Worm (Caenorhabditis elegans) whole organism, young adult: Measurements from ENCODE around the gene glrx-3.

Experiments
- F37B4.10 ChIP-seq: fragments of 200-800 bp; sonication (Bioruptor generic); IDR thresholded peaks from 2 replicates; pipeline ENCODE4 v1.3.6; 2022; ENCODE audit warnings: missing genetic modification characterization, missing compliant biosample characterization
- egrh-3 ChIP-seq: fragments of 200-800 bp; sonication (Bioruptor generic); IDR thresholded peaks from 2 replicates; pipeline ENCODE4 v1.3.6; 2022; ENCODE audit warnings: missing genetic modification reagents, missing genetic modification characterization, missing compliant biosample characterization
- rpc-1 ChIP-seq, 2 experiments: fragments of 150-350 bp in 1 of 2; sonication (generic microtip) in 1 of 2; optimal IDR thresholded peaks; 2 replicates each; lab custom pipeline; 2014 to 2018; ENCODE audit warnings: missing biosample characterization in 1 of 2, missing genetic modification characterization in 1 of 2, missing genetic modification reagents in 1 of 2, missing genotype in 1 of 2
- snpc-4 ChIP-seq, 5 experiments: fragments of 150-350 bp in 1 of 5; sonication (generic microtip) in 4 of 5; optimal IDR thresholded peaks; 2 replicates each; lab custom pipeline; 2014 to 2018; ENCODE audit warnings: missing genetic modification characterization in 5 of 5, missing biosample characterization in 3 of 5, antibody characterized with exemption in 2 of 5, mild to moderate bottlenecking in 2 of 5, missing compliant biosample characterization in 2 of 5, missing genotype in 2 of 5, moderate library complexity in 2 of 5, missing genetic modification reagents in 1 of 5
- tbx-9 ChIP-seq: sonication (generic microtip); optimal IDR thresholded peaks from 2 replicates; lab custom pipeline; 2016; ENCODE audit warnings: borderline replicate concordance, missing genetic modification characterization, inconsistent platforms, missing compliant biosample characterization
- unc-62 ChIP-seq: fragments of 150-350 bp; optimal IDR thresholded peaks from 2 replicates; lab custom pipeline; 2014; ENCODE audit warnings: missing biosample characterization, missing genetic modification reagents, missing genetic modification characterization
- ztf-26 ChIP-seq: sonication (generic microtip); optimal IDR thresholded peaks from 2 replicates; lab custom pipeline; 2017; ENCODE audit warnings: missing genetic modification characterization, missing compliant biosample characterization

DNA sequence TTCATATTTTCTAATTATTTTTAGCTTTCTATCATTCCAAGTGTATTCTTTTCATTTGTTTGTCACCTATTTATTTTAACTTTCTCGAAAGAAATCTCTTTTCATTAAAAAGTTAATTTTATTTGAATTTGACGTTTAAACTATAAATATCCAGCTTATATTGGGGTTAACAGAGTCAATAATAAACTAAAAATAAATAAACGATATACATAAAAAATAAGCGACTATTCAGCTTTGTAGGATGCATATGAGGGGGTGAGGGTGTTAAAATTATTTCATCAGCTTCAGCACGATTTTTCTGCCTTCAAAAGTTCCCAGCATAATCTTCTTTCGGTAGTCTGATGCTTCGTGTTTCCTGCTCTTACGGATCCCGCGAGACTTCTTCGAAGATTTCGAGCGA, 32.5 kb upstream of the glrx-3 start:
- TF ChIP-seq snpc-4 (GFP tag; optimal IDR thresholded peaks at IDR 0.05; lab: Kevin White, UChicago) (no peak), snpc-4 (tag; optimal IDR thresholded peaks at IDR 0.05; lab: Kevin White, UChicago) (peak in 1 of 4 experiments; percentile 0), egrh-3 (GFP tag; lab: Robert Waterston, UW) (no peak), tbx-9 (tag; lab: Kevin White, UChicago) (no peak), unc-62 (GFP tag; lab: Kevin White, UChicago) (no peak), rpc-1 (optimal IDR thresholded peaks at IDR 0.05; lab: Kevin White, UChicago) (no peak), rpc-1 (tag; optimal IDR thresholded peaks at IDR 0.05; lab: Kevin White, UChicago) (no peak), F37B4.10 (GFP tag; lab: Robert Waterston, UW) (no peak), ztf-26 (no peak)
